Fruit fly (Drosophila melanogaster) whole organism, embryonic: Measurements from ENCODE around the gene CG11560.

ENCODE experiments used
- Abd-B ChIP-seq: fragments of 200-800 bp; sonication (Bioruptor generic); optimal IDR thresholded peaks from 2 replicates; lab custom pipeline; 2018; ENCODE audit warnings: missing biosample characterization, mild to moderate bottlenecking, missing genetic modification characterization, moderate library complexity
- Aef1 ChIP-seq: fragments of 200-800 bp; sonication (Bioruptor generic); IDR thresholded peaks from 3 replicates; pipeline ENCODE4 v1.3.6; 2022; ENCODE audit warnings: missing biosample characterization, missing genetic modification characterization
- BtbVII ChIP-seq: fragments of 200-800 bp; sonication (Bioruptor generic); optimal IDR thresholded peaks from 3 replicates; lab custom pipeline; 2017; ENCODE audit warnings: missing biosample characterization, mild to moderate bottlenecking, missing genetic modification characterization
- CG1024 ChIP-seq: fragments of 200-800 bp; sonication (Bioruptor generic); IDR thresholded peaks from 2 replicates; pipeline ENCODE4 v1.3.6; 2022; ENCODE audit warnings: missing biosample characterization, missing genetic modification characterization
- CG10543 ChIP-seq: fragments of 200-800 bp; sonication (Bioruptor generic); optimal IDR thresholded peaks from 3 replicates; lab custom pipeline; 2017; ENCODE audit warnings: missing biosample characterization, mild to moderate bottlenecking, missing genetic modification characterization, moderate library complexity
- CG11504 ChIP-seq: fragments of 200-800 bp; sonication (Bioruptor generic); optimal IDR thresholded peaks from 3 replicates; lab custom pipeline; 2019; ENCODE audit warnings: missing biosample characterization, mild to moderate bottlenecking, missing genetic modification characterization, moderate library complexity
- CG11695 ChIP-seq: fragments of 200-800 bp; sonication (Bioruptor generic); IDR thresholded peaks from 3 replicates; pipeline ENCODE4 v1.3.6; 2022; ENCODE audit warnings: missing biosample characterization, missing genetic modification characterization
- CG1233 ChIP-seq: fragments of 200-800 bp; sonication (Bioruptor generic); optimal IDR thresholded peaks from 4 replicates; lab custom pipeline; 2018; ENCODE audit warnings: missing biosample characterization, mild to moderate bottlenecking, missing genetic modification characterization
- CG13624 ChIP-seq: fragments of 200-800 bp; sonication (Bioruptor generic); optimal IDR thresholded peaks from 2 replicates; lab custom pipeline; 2016; ENCODE audit warnings: missing biosample characterization, missing genetic modification characterization
- CG14441 ChIP-seq: fragments of 200-800 bp; sonication (Bioruptor generic); IDR thresholded peaks from 2 replicates; pipeline ENCODE4 v1.3.6; 2022; ENCODE audit warnings: missing biosample characterization, missing genetic modification characterization
- CG1602 ChIP-seq: fragments of 200-800 bp; sonication (Bioruptor generic); optimal IDR thresholded peaks from 3 replicates; lab custom pipeline; 2016; ENCODE audit warnings: missing biosample characterization, missing genetic modification characterization
- CG16779 ChIP-seq: fragments of 200-800 bp; sonication (Bioruptor generic); IDR thresholded peaks from 2 replicates; pipeline ENCODE4 v1.3.6; 2022; ENCODE audit warnings: missing biosample characterization, missing genetic modification characterization
- CG17186 ChIP-seq: fragments of 200-800 bp; sonication (Bioruptor generic); optimal IDR thresholded peaks from 3 replicates; lab custom pipeline; 2017; ENCODE audit warnings: missing biosample characterization, missing genetic modification reagents, missing genetic modification characterization
- CG17328 ChIP-seq: fragments of 200-800 bp; sonication (Bioruptor generic); IDR thresholded peaks from 2 replicates; pipeline ENCODE4 v1.3.6; 2022; ENCODE audit warnings: missing biosample characterization, missing genetic modification characterization
- CG30403 ChIP-seq: fragments of 200-800 bp; sonication (Bioruptor generic); optimal IDR thresholded peaks from 3 replicates; lab custom pipeline; 2016; ENCODE audit warnings: missing biosample characterization, missing genetic modification characterization
- CG31441 ChIP-seq: fragments of 200-800 bp; sonication (Bioruptor generic); IDR thresholded peaks from 2 replicates; pipeline ENCODE4 v1.3.6; 2022; ENCODE audit warnings: missing biosample characterization, missing genetic modification characterization
- CG32767 ChIP-seq: fragments of 200-800 bp; sonication (Bioruptor generic); IDR thresholded peaks from 2 replicates; pipeline ENCODE4 v1.3.6; 2022; ENCODE audit warnings: missing biosample characterization, missing genetic modification characterization
- CG3281 ChIP-seq: fragments of 200-800 bp; sonication (Bioruptor generic); optimal IDR thresholded peaks from 3 replicates; lab custom pipeline; 2017; ENCODE audit warnings: missing biosample characterization, mild to moderate bottlenecking, missing genetic modification characterization
- CG3847 ChIP-seq: fragments of 200-800 bp; sonication (Bioruptor generic); IDR thresholded peaks from 2 replicates; pipeline ENCODE4 v1.3.6; 2022; ENCODE audit warnings: missing biosample characterization, missing genetic modification characterization
- CG3995 ChIP-seq: fragments of 200-800 bp; sonication (Bioruptor generic); optimal IDR thresholded peaks from 3 replicates; lab custom pipeline; 2016; ENCODE audit warnings: missing biosample characterization, missing genetic modification characterization
- CG4424 ChIP-seq: fragments of 200-800 bp; sonication (Bioruptor generic); optimal IDR thresholded peaks from 3 replicates; lab custom pipeline; 2016; ENCODE audit warnings: missing biosample characterization, missing genetic modification characterization
- CG4617 ChIP-seq: fragments of 200-800 bp; sonication (Bioruptor generic); optimal IDR thresholded peaks from 3 replicates; lab custom pipeline; 2016; ENCODE audit warnings: missing biosample characterization, missing genetic modification characterization, borderline replicate concordance
- CG6683 ChIP-seq: fragments of 200-800 bp; sonication (Bioruptor generic); optimal IDR thresholded peaks from 2 replicates; lab custom pipeline; 2017; ENCODE audit warnings: missing biosample characterization, mild to moderate bottlenecking, missing genetic modification characterization, missing genetic modification reagents
- CG6854 ChIP-seq: fragments of 200-800 bp; sonication (Bioruptor generic); optimal IDR thresholded peaks from 3 replicates; lab custom pipeline; 2017; ENCODE audit warnings: missing biosample characterization, mild to moderate bottlenecking, missing genetic modification characterization
- CG8765 ChIP-seq: fragments of 200-800 bp; sonication (Bioruptor generic); IDR thresholded peaks from 2 replicates; pipeline ENCODE4 v1.3.6; 2022; ENCODE audit warnings: missing biosample characterization, missing genetic modification characterization
- CG9727 ChIP-seq: fragments of 200-800 bp; sonication (Bioruptor generic); optimal IDR thresholded peaks from 3 replicates; lab custom pipeline; 2017; ENCODE audit warnings: missing biosample characterization, mild to moderate bottlenecking, missing genetic modification characterization
- CTCF ChIP-seq: fragments of 200-800 bp; sonication (Bioruptor generic); optimal IDR thresholded peaks from 2 replicates; lab custom pipeline; 2017; ENCODE audit warnings: missing biosample characterization, mild to moderate bottlenecking, missing genetic modification characterization, moderate library complexity
- E2f2 ChIP-seq: fragments of 200-800 bp; sonication (Bioruptor generic); IDR thresholded peaks from 2 replicates; pipeline ENCODE4 v1.3.6; 2022; ENCODE audit warnings: missing biosample characterization, missing genetic modification characterization
- Eip74EF ChIP-seq, 2 experiments: fragments of 200-800 bp in 1 of 2; fragments of >200 bp in 1 of 2; sonication (Bioruptor generic) in 1 of 2; optimal IDR thresholded peaks; 2 replicates each; lab custom pipeline; 2017 to 2019; ENCODE audit warnings: missing biosample characterization in 2 of 2, missing genetic modification characterization in 2 of 2, mild to moderate bottlenecking in 1 of 2, moderate library complexity in 1 of 2
- Elba2 ChIP-seq: fragments of 200-800 bp; sonication (Bioruptor generic); optimal IDR thresholded peaks from 3 replicates; lab custom pipeline; 2016; ENCODE audit warnings: missing biosample characterization, missing genetic modification characterization
- Hmr ChIP-seq: fragments of 200-800 bp; sonication (Bioruptor generic); optimal IDR thresholded peaks from 3 replicates; lab custom pipeline; 2017; ENCODE audit warnings: mild to moderate bottlenecking, missing biosample characterization, missing genetic modification reagents, missing genetic modification characterization
- Hsf ChIP-seq: fragments of 200-800 bp; sonication (Bioruptor generic); optimal IDR thresholded peaks from 3 replicates; lab custom pipeline; 2016; ENCODE audit warnings: missing biosample characterization, missing genetic modification characterization
- Lhr ChIP-seq: fragments of 200-800 bp; sonication (Bioruptor generic); optimal IDR thresholded peaks from 3 replicates; lab custom pipeline; 2017; ENCODE audit warnings: mild to moderate bottlenecking, missing biosample characterization, missing genetic modification reagents, missing genetic modification characterization
- Neu2 ChIP-seq: fragments of 200-800 bp; sonication (Bioruptor generic); optimal IDR thresholded peaks from 3 replicates; lab custom pipeline; 2016; ENCODE audit warnings: missing biosample characterization, missing genetic modification characterization, borderline replicate concordance
- Usf ChIP-seq: fragments of 200-800 bp; sonication (Bioruptor generic); optimal IDR thresholded peaks from 2 replicates; lab custom pipeline; 2017; ENCODE audit warnings: missing genotype, missing biosample characterization, missing genetic modification characterization
- bigmax ChIP-seq: fragments of 200-800 bp; sonication (Bioruptor generic); optimal IDR thresholded peaks from 2 replicates; lab custom pipeline; 2018; ENCODE audit warnings: missing biosample characterization, mild to moderate bottlenecking, missing genetic modification characterization
- disco-r ChIP-seq: fragments of 200-800 bp; sonication (Bioruptor generic); optimal IDR thresholded peaks from 2 replicates; lab custom pipeline; 2016; ENCODE audit warnings: missing biosample characterization, missing genetic modification characterization
- fd3F ChIP-seq: fragments of 200-800 bp; sonication (Bioruptor generic); optimal IDR thresholded peaks from 2 replicates; lab custom pipeline; 2018; ENCODE audit warnings: missing biosample characterization, mild to moderate bottlenecking, missing genetic modification characterization, moderate library complexity
- fd96Cb ChIP-seq: fragments of 200-800 bp; sonication (Bioruptor generic); optimal IDR thresholded peaks from 2 replicates; lab custom pipeline; 2018; ENCODE audit warnings: missing biosample characterization, mild to moderate bottlenecking, missing genetic modification characterization, moderate library complexity
- fu2 ChIP-seq: fragments of 200-800 bp; sonication (Bioruptor generic); optimal IDR thresholded peaks from 2 replicates; lab custom pipeline; 2016; ENCODE audit warnings: missing biosample characterization, missing genetic modification characterization
- her ChIP-seq: fragments of 200-800 bp; sonication (Bioruptor generic); optimal IDR thresholded peaks from 2 replicates; lab custom pipeline; 2016; ENCODE audit warnings: missing biosample characterization, missing genetic modification characterization
- hkb ChIP-seq, 2 experiments: fragments of 200-800 bp in 1 of 2; fragments of >200 bp in 1 of 2; sonication (Bioruptor generic) in 1 of 2; IDR thresholded peaks in 1 of 2; optimal IDR thresholded peaks in 1 of 2; 2 replicates each; pipeline versions ENCODE4 v1.3.6 to Lab custom; 2017 to 2022; ENCODE audit warnings: missing biosample characterization in 1 of 2, missing genetic modification characterization in 1 of 2
- kah ChIP-seq: fragments of 200-800 bp; sonication (Bioruptor generic); optimal IDR thresholded peaks from 2 replicates; lab custom pipeline; 2018; ENCODE audit warnings: missing biosample characterization, mild to moderate bottlenecking, missing genetic modification characterization
- kay ChIP-seq: fragments of 200-800 bp; sonication (Bioruptor generic); optimal IDR thresholded peaks from 2 replicates; lab custom pipeline; 2016; ENCODE audit warnings: missing biosample characterization, missing genetic modification characterization
- onecut ChIP-seq: fragments of 200-800 bp; sonication (Bioruptor generic); IDR thresholded peaks from 2 replicates; pipeline ENCODE4 v1.3.6; 2022; ENCODE audit warnings: missing biosample characterization, missing genetic modification characterization
- pan ChIP-seq, 4 experiments: fragments of >200 bp in 3 of 4; fragments of 200-800 bp in 1 of 4; sonication (Bioruptor generic) in 1 of 4; optimal IDR thresholded peaks in 3 of 4; IDR thresholded peaks in 1 of 4; 2 replicates each; pipeline versions ENCODE4 v1.3.6 to Lab custom; 2017 to 2022; ENCODE audit warnings: missing biosample characterization in 2 of 4, missing genetic modification characterization in 2 of 4, mixed read lengths in 1 of 4
- psq ChIP-seq: fragments of 200-800 bp; sonication (Bioruptor generic); optimal IDR thresholded peaks from 2 replicates; lab custom pipeline; 2017; ENCODE audit warnings: missing biosample characterization, missing genetic modification characterization
- shn ChIP-seq: fragments of 200-800 bp; sonication (Bioruptor generic); optimal IDR thresholded peaks from 3 replicates; lab custom pipeline; 2016; ENCODE audit warnings: missing biosample characterization, missing genetic modification characterization
- sima ChIP-seq: fragments of 200-800 bp; sonication (Bioruptor generic); optimal IDR thresholded peaks from 2 replicates; lab custom pipeline; 2016; ENCODE audit warnings: missing biosample characterization, missing genetic modification characterization
- tx ChIP-seq: fragments of 200-800 bp; sonication (Bioruptor generic); optimal IDR thresholded peaks from 2 replicates; lab custom pipeline; 2016; ENCODE audit warnings: missing biosample characterization, missing genetic modification characterization

CG11560 gene

DNA sequence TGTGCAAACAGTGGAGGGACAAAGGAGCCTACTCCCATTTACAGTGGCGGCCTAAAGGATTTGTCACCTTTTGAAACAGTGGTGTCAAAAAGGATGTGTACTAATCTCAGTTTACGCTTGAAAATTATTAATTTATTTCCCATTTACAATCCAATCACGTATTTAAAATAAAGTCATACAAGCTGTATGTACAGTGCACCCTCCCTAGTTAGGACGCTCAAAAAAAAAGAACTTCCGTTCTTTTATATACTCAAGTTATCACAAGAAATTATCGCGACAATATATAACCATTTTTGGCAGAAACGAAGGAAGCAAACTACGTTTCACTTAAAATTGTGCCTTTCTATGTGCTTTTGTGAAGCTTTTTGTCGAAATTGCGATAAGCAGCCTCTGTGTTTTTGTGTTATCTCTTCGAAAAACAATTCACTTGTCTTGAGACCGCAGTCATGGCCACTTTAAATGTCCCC is 19.4 kb downstream of the CG11560 start (continued):
- TF ChIP-seq psq (GFP tag; lab: Kevin White, UChicago) = no peak
- 0 out of 2 replicates have a peak, but pooled peaks have one; percentile 26 for TF ChIP-seq CG17328
- TF ChIP-seq CG1602 (GFP tag; lab: Kevin White, UChicago) = peak; percentile 7
- TF ChIP-seq Eip74EF (GFP tag; optimal IDR thresholded peaks at IDR 0.05; lab: Kevin White, UChicago) = peak in 1 of 2 experiments; percentile 5
- peak; percentile 44 for TF ChIP-seq CG4424 (GFP tag; lab: Kevin White, UChicago)
- peak; percentile 25 for TF ChIP-seq her
- no peak for TF ChIP-seq CG1024 (GFP tag; lab: Robert Waterston, UW)
- no peak for TF ChIP-seq bigmax (GFP tag; lab: Kevin White, UChicago)
- no peak for TF ChIP-seq CG16779 (GFP tag; lab: Robert Waterston, UW)
- TF ChIP-seq Usf (GFP tag; lab: Kevin White, UChicago) = no peak
- peak; percentile 44 for TF ChIP-seq CG9727 (GFP tag; lab: Kevin White, UChicago)
- no peak for TF ChIP-seq CG3847 (GFP tag; lab: Robert Waterston, UW)
- peak; percentile 36 for TF ChIP-seq fd96Cb
- TF ChIP-seq CG11504 = no peak
- TF ChIP-seq CG8765 = no peak
- no peak for TF ChIP-seq BtbVII (GFP tag; lab: Kevin White, UChicago)
- TF ChIP-seq CG6854 = peak; percentile 34
- no peak for TF ChIP-seq sima (GFP tag; lab: Kevin White, UChicago)
- no peak for TF ChIP-seq Elba2 (GFP tag; lab: Kevin White, UChicago)
- TF ChIP-seq shn (GFP tag; lab: Kevin White, UChicago) = peak; percentile 62
- no peak for TF ChIP-seq Abd-B (GFP tag; lab: Kevin White, UChicago)
- TF ChIP-seq Aef1 (GFP tag; lab: Robert Waterston, UW) = no peak
- TF ChIP-seq CG17186 = no peak
- peak; percentile 61 for TF ChIP-seq Hmr (GFP tag; lab: Kevin White, UChicago)
- no peak for TF ChIP-seq CG4617 (GFP tag; lab: Kevin White, UChicago)
- TF ChIP-seq CTCF (GFP tag; lab: Kevin White, UChicago) = no peak
- peak; percentile 31 for TF ChIP-seq fd3F (GFP tag; lab: Kevin White, UChicago)
- peak; percentile 28 for TF ChIP-seq tx (GFP tag; lab: Kevin White, UChicago)
- peak; percentile 9 for TF ChIP-seq CG1233 (GFP tag; lab: Kevin White, UChicago)
- no peak for TF ChIP-seq kay (GFP tag; lab: Kevin White, UChicago)
- TF ChIP-seq CG10543 (GFP tag; lab: Kevin White, UChicago) = peak; percentile 49
- TF ChIP-seq CG11695 (GFP tag; lab: Robert Waterston, UW) = no peak; the same call in 2 of the 3 replicates
- no peak for TF ChIP-seq Lhr (GFP tag; lab: Kevin White, UChicago)
- TF ChIP-seq pan (optimal IDR thresholded peaks at IDR 0.05; lab: Kevin White, UChicago) = no peak
- no peak for TF ChIP-seq pan (GFP tag; optimal IDR thresholded peaks at IDR 0.05 in 1 of 2, IDR thresholded peaks at IDR 0.05 in 1 of 2)
- peak; percentile 47 for TF ChIP-seq CG3281 (GFP tag; lab: Kevin White, UChicago)
- no peak for TF ChIP-seq fu2 (GFP tag; lab: Kevin White, UChicago)
- peak; percentile 22 for TF ChIP-seq CG3995
- 0 out of 2 replicates have a peak, but pooled peaks have one; percentile 21 for TF ChIP-seq CG14441 (GFP tag; lab: Robert Waterston, UW)
- no peak; the same call in 1 of the 2 replicates for TF ChIP-seq CG32767
- peak; percentile 43; the same call in 1 of the 2 replicates for TF ChIP-seq CG31441 (GFP tag; lab: Robert Waterston, UW)
- TF ChIP-seq CG6683 = no peak
- TF ChIP-seq kah (GFP tag; lab: Kevin White, UChicago) = no peak
- TF ChIP-seq Hsf (GFP tag; lab: Kevin White, UChicago) = peak; percentile 19
- TF ChIP-seq CG13624 (GFP tag; lab: Kevin White, UChicago) = peak; percentile 57
- peak; percentile 56 for TF ChIP-seq CG30403 (GFP tag; lab: Kevin White, UChicago)
- TF ChIP-seq disco-r (GFP tag; lab: Kevin White, UChicago) = no peak
- TF ChIP-seq E2f2 = no peak
- TF ChIP-seq Neu2 (GFP tag; lab: Kevin White, UChicago) = no peak
- no peak for TF ChIP-seq onecut (GFP tag; lab: Robert Waterston, UW)
- no peak for TF ChIP-seq hkb (optimal IDR thresholded peaks at IDR 0.05; lab: Kevin White, UChicago)
- peak; percentile 51 for TF ChIP-seq hkb (GFP tag; IDR thresholded peaks at IDR 0.05; lab: Robert Waterston, UW)
